Worm (Caenorhabditis elegans) whole organism, mixed stage, embryonic: ENCODE measurements around the gene hot-2.

Experiments used
- M03D4.4 ChIP-seq: sonication (generic microtip); optimal IDR thresholded peaks from 2 replicates; lab custom pipeline; 2017; ENCODE audit warnings: mild to moderate bottlenecking, missing genetic modification characterization, missing compliant biosample characterization
- blmp-1 ChIP-seq: fragments of 150-350 bp; optimal IDR thresholded peaks from 2 replicates; lab custom pipeline; 2014; ENCODE audit warnings: missing biosample characterization, missing genetic modification characterization
- ceh-39 ChIP-seq: fragments of 150-350 bp; optimal IDR thresholded peaks from 2 replicates; lab custom pipeline; 2014; ENCODE audit warnings: missing biosample characterization, missing genetic modification characterization
- ceh-43 ChIP-seq: fragments of 200-800 bp; sonication (Bioruptor generic); optimal IDR thresholded peaks from 2 replicates; lab custom pipeline; 2018; ENCODE audit warnings: mild to moderate bottlenecking, missing genetic modification characterization, moderate library complexity, missing compliant biosample characterization
- ceh-83 ChIP-seq: fragments of 200-800 bp; sonication (Bioruptor generic); optimal IDR thresholded peaks from 2 replicates; lab custom pipeline; 2018; ENCODE audit warnings: mild to moderate bottlenecking, missing genetic modification characterization, missing compliant biosample characterization
- ces-1 ChIP-seq: fragments of 150-350 bp; optimal IDR thresholded peaks from 2 replicates; lab custom pipeline; 2014; ENCODE audit warnings: missing biosample characterization, missing genetic modification reagents, missing genetic modification characterization
- cnd-1 ChIP-seq: fragments of 200-800 bp; sonication (Bioruptor generic); optimal IDR thresholded peaks from 2 replicates; lab custom pipeline; 2018; ENCODE audit warnings: mild to moderate bottlenecking, missing genetic modification characterization, missing compliant biosample characterization
- drap-1 ChIP-seq: fragments of 200-800 bp; sonication (Bioruptor generic); optimal IDR thresholded peaks from 3 replicates; lab custom pipeline; 2018; ENCODE audit warnings: mild to moderate bottlenecking, missing genetic modification characterization, missing compliant biosample characterization
- elt-1 ChIP-seq: sonication (generic microtip); optimal IDR thresholded peaks from 2 replicates; lab custom pipeline; 2017; ENCODE audit warnings: missing genetic modification characterization, mild to moderate bottlenecking, missing compliant biosample characterization, antibody characterized with exemption, moderate library complexity, borderline replicate concordance; ENCODE audit not compliant: insufficient read depth
- elt-3 ChIP-seq: fragments of 150-350 bp; optimal IDR thresholded peaks from 2 replicates; lab custom pipeline; 2014; ENCODE audit warnings: missing biosample characterization, missing genetic modification characterization
- flh-1 ChIP-seq: fragments of 200-800 bp; sonication (Bioruptor generic); optimal IDR thresholded peaks from 2 replicates; lab custom pipeline; 2018; ENCODE audit warnings: mild to moderate bottlenecking, missing genetic modification characterization, moderate library complexity, missing compliant biosample characterization
- ham-2 ChIP-seq: fragments of 200-800 bp; sonication (Bioruptor generic); optimal IDR thresholded peaks from 2 replicates; lab custom pipeline; 2018; ENCODE audit warnings: mild to moderate bottlenecking, missing genetic modification characterization, missing compliant biosample characterization
- hlh-1 ChIP-seq: fragments of 150-350 bp; optimal IDR thresholded peaks from 2 replicates; lab custom pipeline; 2014; ENCODE audit warnings: missing biosample characterization, missing genetic modification reagents, missing genetic modification characterization
- lin-32 ChIP-seq: fragments of 200-800 bp; sonication (Bioruptor generic); optimal IDR thresholded peaks from 2 replicates; lab custom pipeline; 2018; ENCODE audit warnings: mild to moderate bottlenecking, missing genetic modification characterization, missing compliant biosample characterization
- lsy-2 ChIP-seq: fragments of 150-350 bp; optimal IDR thresholded peaks from 2 replicates; lab custom pipeline; 2014; ENCODE audit warnings: missing biosample characterization, missing genetic modification characterization
- mab-5 ChIP-seq: fragments of 150-350 bp; optimal IDR thresholded peaks from 2 replicates; lab custom pipeline; 2014; ENCODE audit warnings: missing biosample characterization, missing genetic modification characterization
- mep-1 ChIP-seq: fragments of 150-350 bp; optimal IDR thresholded peaks from 2 replicates; lab custom pipeline; 2017; ENCODE audit warnings: missing biosample characterization, missing genetic modification reagents, missing genetic modification characterization, inconsistent platforms
- mls-2 ChIP-seq: sonication (generic microtip); optimal IDR thresholded peaks from 2 replicates; lab custom pipeline; 2016; ENCODE audit warnings: mild to moderate bottlenecking, missing genetic modification characterization, moderate library complexity, missing compliant biosample characterization
- nhr-2 ChIP-seq: fragments of 150-350 bp; optimal IDR thresholded peaks from 2 replicates; lab custom pipeline; 2014; ENCODE audit warnings: missing biosample characterization, missing genetic modification characterization
- nhr-237 ChIP-seq: fragments of 150-350 bp; optimal IDR thresholded peaks from 2 replicates; lab custom pipeline; 2014; ENCODE audit warnings: missing biosample characterization, missing genetic modification characterization
- nhr-28 ChIP-seq: fragments of 150-350 bp; optimal IDR thresholded peaks from 2 replicates; lab custom pipeline; 2014; ENCODE audit warnings: missing biosample characterization, missing genetic modification characterization
- nhr-76 ChIP-seq: sonication (generic microtip); optimal IDR thresholded peaks from 2 replicates; lab custom pipeline; 2017; ENCODE audit warnings: missing biosample characterization, missing genetic modification characterization
- pha-4 ChIP-seq: fragments of 150-350 bp; optimal IDR thresholded peaks from 2 replicates; lab custom pipeline; 2018; ENCODE audit warnings: missing biosample characterization, missing genetic modification reagents, missing genetic modification characterization
- sem-2 ChIP-seq: fragments of 200-800 bp; sonication (Bioruptor generic); optimal IDR thresholded peaks from 2 replicates; lab custom pipeline; 2018; ENCODE audit warnings: mild to moderate bottlenecking, missing genetic modification characterization, missing compliant biosample characterization
- snpc-4 ChIP-seq: fragments of 150-350 bp; optimal IDR thresholded peaks from 2 replicates; lab custom pipeline; 2014; ENCODE audit warnings: missing biosample characterization, missing genetic modification characterization
- sptf-1 ChIP-seq: sonication (generic microtip); optimal IDR thresholded peaks from 2 replicates; lab custom pipeline; 2017; ENCODE audit warnings: mild to moderate bottlenecking, missing genetic modification characterization, moderate library complexity, missing compliant biosample characterization
- tbx-8 ChIP-seq: fragments of 200-800 bp; sonication (Bioruptor generic); optimal IDR thresholded peaks from 2 replicates; lab custom pipeline; 2018; ENCODE audit warnings: mild to moderate bottlenecking, missing genetic modification characterization, moderate library complexity, missing compliant biosample characterization
- unc-120 ChIP-seq: sonication (generic microtip); optimal IDR thresholded peaks from 2 replicates; lab custom pipeline; 2017; ENCODE audit warnings: missing genetic modification characterization, missing compliant biosample characterization; ENCODE audit not compliant: poor library complexity, severe bottlenecking
- unc-39 ChIP-seq: fragments of 150-350 bp; optimal IDR thresholded peaks from 2 replicates; lab custom pipeline; 2014; ENCODE audit warnings: missing biosample characterization, missing genetic modification characterization
- unc-62 ChIP-seq: fragments of 150-350 bp; optimal IDR thresholded peaks from 2 replicates; lab custom pipeline; 2014; ENCODE audit warnings: missing biosample characterization, missing genetic modification reagents, missing genetic modification characterization
- zip-8 ChIP-seq: fragments of 150-350 bp; optimal IDR thresholded peaks from 2 replicates; lab custom pipeline; 2014; ENCODE audit warnings: missing biosample characterization, missing genetic modification characterization
- ztf-11 ChIP-seq: fragments of 150-350 bp; optimal IDR thresholded peaks from 2 replicates; lab custom pipeline; 2014; ENCODE audit warnings: missing biosample characterization, missing genetic modification characterization

hot-2 gene

ce11 chrV:19175714-19176113, 1.2 kb downstream of the hot-2 start:
- no peak for TF ChIP-seq ztf-11 (tag; lab: Kevin White, UChicago)

ce11 chrV:19177070-19177469, 2.5 kb downstream of the hot-2 start:
- no peak for TF ChIP-seq lsy-2
- peak; percentile 85 for TF ChIP-seq ces-1

ce11 chrV:19177804-19178203, 3.2 kb downstream of the hot-2 start:
- TF ChIP-seq pha-4 (tag; lab: Kevin White, UChicago), result no peak
- TF ChIP-seq lin-32 (GFP tag; lab: Kevin White, UChicago), result no peak
- no peak for TF ChIP-seq nhr-237 (tag; lab: Kevin White, UChicago)
- TF ChIP-seq hlh-1, result no peak
- no peak for TF ChIP-seq mab-5 (tag; lab: Kevin White, UChicago)
- TF ChIP-seq ceh-83 (GFP tag; lab: Kevin White, UChicago), result no peak
- no peak for TF ChIP-seq lsy-2
- TF ChIP-seq sem-2 (GFP tag; lab: Kevin White, UChicago), result no peak
- no peak for TF ChIP-seq sptf-1 (tag; lab: Kevin White, UChicago)
- TF ChIP-seq ces-1, result no peak
- TF ChIP-seq mep-1 (tag; lab: Kevin White, UChicago), result no peak
- TF ChIP-seq unc-62 (GFP tag; lab: Kevin White, UChicago), result no peak
- no peak for TF ChIP-seq elt-3 (tag; lab: Kevin White, UChicago)
- TF ChIP-seq zip-8, result no peak
- TF ChIP-seq drap-1 (GFP tag; lab: Kevin White, UChicago), result no peak
- no peak for TF ChIP-seq elt-1 (tag; lab: Kevin White, UChicago)
- TF ChIP-seq ham-2 (GFP tag; lab: Kevin White, UChicago), result no peak
- TF ChIP-seq flh-1, result no peak
- no peak for TF ChIP-seq snpc-4
- no peak for TF ChIP-seq ztf-11 (tag; lab: Kevin White, UChicago)
- TF ChIP-seq, all 35 proteins: peak for 0

- TF ChIP-seq mep-1 (tag; lab: Kevin White, UChicago) (no peak), ces-1 (peak; percentile 70)
Measured at ce11 chrV:19178896-19179295, 4.3 kb downstream of the hot-2 start.

- TF ChIP-seq hlh-1 (peak; percentile 38), unc-62 (GFP tag; lab: Kevin White, UChicago) (peak; percentile 83), mep-1 (tag; lab: Kevin White, UChicago) (no peak), snpc-4 (no peak), lsy-2 (peak; percentile 45), pha-4 (tag; lab: Kevin White, UChicago) (no peak)
Measured at ce11 chrV:19181684-19182083, 7.1 kb downstream of the hot-2 start.

- TF ChIP-seq nhr-237 (tag; lab: Kevin White, UChicago), result peak; percentile 57
- TF ChIP-seq nhr-28 (tag; lab: Kevin White, UChicago), result no peak
- no peak for TF ChIP-seq blmp-1 (tag; lab: Kevin White, UChicago)
- no peak for TF ChIP-seq elt-3 (tag; lab: Kevin White, UChicago)
- TF ChIP-seq ham-2 (GFP tag; lab: Kevin White, UChicago), result no peak
- TF ChIP-seq ces-1, result peak; percentile 20
- no peak for TF ChIP-seq M03D4.4
- no peak for TF ChIP-seq snpc-4
- no peak for TF ChIP-seq flh-1
- no peak for TF ChIP-seq mls-2 (tag; lab: Kevin White, UChicago)
- no peak for TF ChIP-seq unc-39 (tag; lab: Kevin White, UChicago)
- no peak for TF ChIP-seq ceh-83 (GFP tag; lab: Kevin White, UChicago)
- no peak for TF ChIP-seq tbx-8
- TF ChIP-seq ceh-39, result no peak
- TF ChIP-seq elt-1 (tag; lab: Kevin White, UChicago), result no peak
- no peak for TF ChIP-seq mab-5 (tag; lab: Kevin White, UChicago)
- no peak for TF ChIP-seq lin-32 (GFP tag; lab: Kevin White, UChicago)
- peak; percentile 20 for TF ChIP-seq mep-1 (tag; lab: Kevin White, UChicago)
- TF ChIP-seq nhr-2 (tag; lab: Kevin White, UChicago), result no peak
- no peak for TF ChIP-seq unc-120 (tag; lab: Kevin White, UChicago)
- TF ChIP-seq cnd-1, result no peak
- no peak for TF ChIP-seq pha-4 (tag; lab: Kevin White, UChicago)
- TF ChIP-seq hlh-1, result no peak
- TF ChIP-seq ceh-43 (GFP tag; lab: Kevin White, UChicago), result no peak
- TF ChIP-seq nhr-76 (tag; lab: Kevin White, UChicago), result no peak
- peak; percentile 13 for TF ChIP-seq lsy-2
- TF ChIP-seq zip-8, result no peak
- TF ChIP-seq sem-2 (GFP tag; lab: Kevin White, UChicago), result no peak
- TF ChIP-seq sptf-1 (tag; lab: Kevin White, UChicago), result peak; percentile 13
- no peak for TF ChIP-seq ztf-11 (tag; lab: Kevin White, UChicago)
- no peak for TF ChIP-seq drap-1 (GFP tag; lab: Kevin White, UChicago)
Measured at ce11 chrV:19189963-19190597, 15.5 kb downstream of the hot-2 start, which contains the start of the genes Y39B6A.3 and pph-5. Gene Y39B6A.3 (minus strand): TSS chrV:19190013. Gene pph-5 (plus strand): TSS chrV:19190547.
